Worm (Caenorhabditis elegans) whole organism, L4 larva: Measurements from ENCODE around the gene H37A05.4.

ENCODE experiments used
- ZK337.2 ChIP-seq: fragments of 200-800 bp; sonication (Bioruptor generic); IDR thresholded peaks from 2 replicates; pipeline ENCODE4 v1.3.6; 2022; ENCODE audit warnings: missing genetic modification reagents, missing genetic modification characterization, missing compliant biosample characterization
- ama-1 ChIP-seq: fragments of 150-350 bp; optimal IDR thresholded peaks from 2 replicates; lab custom pipeline; 2014; ENCODE audit warnings: inconsistent platforms, mixed read lengths
- ceh-20 ChIP-seq: fragments of 200-800 bp; sonication (Bioruptor generic); IDR thresholded peaks from 2 replicates; pipeline ENCODE4 v1.3.6; 2022; ENCODE audit warnings: missing genetic modification reagents, missing genetic modification characterization, missing compliant biosample characterization
- egl-27 ChIP-seq: sonication (generic microtip); optimal IDR thresholded peaks from 3 replicates; lab custom pipeline; 2017; ENCODE audit warnings: missing biosample characterization, missing genetic modification reagents, missing genetic modification characterization
- fos-1 ChIP-seq: fragments of 150-350 bp; optimal IDR thresholded peaks from 2 replicates; lab custom pipeline; 2014; ENCODE audit warnings: missing biosample characterization, missing genetic modification characterization
- jun-1 ChIP-seq: fragments of 150-350 bp; optimal IDR thresholded peaks from 2 replicates; lab custom pipeline; 2014; ENCODE audit warnings: missing biosample characterization, missing genetic modification reagents, missing genetic modification characterization
- lin-1 ChIP-seq: fragments of 200-800 bp; sonication (Bioruptor generic); IDR thresholded peaks from 2 replicates; pipeline ENCODE4 v1.3.6; 2022; ENCODE audit warnings: missing genetic modification reagents, missing genetic modification characterization, missing compliant biosample characterization
- mxl-3 ChIP-seq: fragments of 200-800 bp; sonication (Bioruptor generic); optimal IDR thresholded peaks from 2 replicates; lab custom pipeline; 2018; ENCODE audit warnings: mild to moderate bottlenecking, missing genetic modification characterization, missing compliant biosample characterization
- nhr-41 ChIP-seq: fragments of 200-800 bp; sonication (Bioruptor generic); IDR thresholded peaks from 2 replicates; pipeline ENCODE4 v1.3.6; 2022; ENCODE audit warnings: missing genetic modification reagents, missing genetic modification characterization, missing compliant biosample characterization
- nhr-48 ChIP-seq: sonication (generic microtip); optimal IDR thresholded peaks from 2 replicates; lab custom pipeline; 2016; ENCODE audit warnings: mild to moderate bottlenecking, missing genetic modification characterization, missing compliant biosample characterization
- pha-4 ChIP-seq, 2 experiments: fragments of 150-350 bp in 1 of 2; fragments of 200-800 bp in 1 of 2; sonication (Bioruptor generic) in 1 of 2; IDR thresholded peaks in 1 of 2; optimal IDR thresholded peaks in 1 of 2; 2 replicates each; pipeline versions ENCODE4 v1.3.6 to Lab custom; 2014 to 2022; ENCODE audit warnings: missing genetic modification characterization in 2 of 2, missing genetic modification reagents in 2 of 2, missing biosample characterization in 1 of 2, missing compliant biosample characterization in 1 of 2
- skn-1 ChIP-seq: fragments of 150-350 bp; optimal IDR thresholded peaks from 2 replicates; lab custom pipeline; 2014; ENCODE audit warnings: missing biosample characterization, missing genetic modification characterization
- unc-62 ChIP-seq, 3 experiments: fragments of 150-350 bp in 1 of 3; sonication (generic microtip); optimal IDR thresholded peaks in 2 of 3; peaks in 1 of 3; 1 replicate in 1 of 3; 2 replicates in 2 of 3; lab custom pipeline; 2014 to 2017; ENCODE audit warnings: missing biosample characterization in 3 of 3, missing genetic modification characterization in 3 of 3, missing genetic modification reagents in 3 of 3, missing genotype in 1 of 3

- TF ChIP-seq mxl-3 (GFP tag; lab: Kevin White, UChicago) (no peak), nhr-41 (GFP tag; lab: Robert Waterston, UW) (no peak), fos-1 (no peak), jun-1 (tag; lab: Kevin White, UChicago) (no peak), unc-62 (GFP tag; optimal IDR thresholded peaks at IDR 0.05 in 1 of 2; lab: Kevin White, UChicago) (peak in 1 of 2 experiments; percentile 96), unc-62 (tag; optimal IDR thresholded peaks at IDR 0.05; lab: Kevin White, UChicago) (no peak), pha-4 (GFP tag; IDR thresholded peaks at IDR 0.05; lab: Robert Waterston, UW) (no peak), pha-4 (tag; optimal IDR thresholded peaks at IDR 0.05; lab: Kevin White, UChicago) (no peak), egl-27 (tag; lab: Kevin White, UChicago) (no peak), ZK337.2 (GFP tag; lab: Robert Waterston, UW) (no peak), nhr-48 (tag; lab: Kevin White, UChicago) (no peak), ama-1 (lab: Kevin White, UChicago) (no peak), skn-1 (tag; lab: Kevin White, UChicago) (no peak), lin-1 (GFP tag; lab: Robert Waterston, UW) (no peak), ceh-20 (GFP tag; lab: Robert Waterston, UW) (no peak)
Observed at ce11 chrV:13690276-13690675, 40.7 kb upstream of the H37A05.4 start.
